Worm (Caenorhabditis elegans) whole organism, early embryonic: ENCODE results near the gene frpr-17.

Experiments used
- B0310.2 ChIP-seq: sonication (generic microtip); optimal IDR thresholded peaks from 2 replicates; lab custom pipeline; 2016; ENCODE audit warnings: mild to moderate bottlenecking, missing genetic modification characterization, missing compliant biosample characterization
- aly-1 ChIP-seq: sonication (generic microtip); optimal IDR thresholded peaks from 2 replicates; lab custom pipeline; 2016; ENCODE audit warnings: missing genetic modification characterization, missing compliant biosample characterization
- ama-1 ChIP-seq: fragments of 150-350 bp; optimal IDR thresholded peaks from 2 replicates; lab custom pipeline; 2014
- ets-7 ChIP-seq: sonication (generic microtip); optimal IDR thresholded peaks from 2 replicates; lab custom pipeline; 2016; ENCODE audit warnings: missing genotype, missing genetic modification characterization, missing compliant biosample characterization
- flt-1 ChIP-seq: fragments of 200-800 bp; sonication (Bioruptor generic); IDR thresholded peaks from 2 replicates; pipeline ENCODE4 v1.3.6; 2022; ENCODE audit warnings: missing genetic modification characterization, missing compliant biosample characterization
- hmbx-1 ChIP-seq: sonication (generic microtip); optimal IDR thresholded peaks from 2 replicates; lab custom pipeline; 2016; ENCODE audit warnings: mild to moderate bottlenecking, missing genetic modification characterization, missing compliant biosample characterization
- scrt-1 ChIP-seq: fragments of 200-800 bp; sonication (Bioruptor generic); IDR thresholded peaks from 2 replicates; pipeline ENCODE4 v1.3.6; 2022; ENCODE audit warnings: missing genetic modification characterization, missing compliant biosample characterization
- tbx-37 ChIP-seq: fragments of 200-800 bp; sonication (Bioruptor generic); conservative IDR thresholded peaks from 2 replicates; pipeline ENCODE4 v1.3.6; 2022; ENCODE audit warnings: missing genetic modification reagents, missing genetic modification characterization, missing compliant biosample characterization

DNA sequence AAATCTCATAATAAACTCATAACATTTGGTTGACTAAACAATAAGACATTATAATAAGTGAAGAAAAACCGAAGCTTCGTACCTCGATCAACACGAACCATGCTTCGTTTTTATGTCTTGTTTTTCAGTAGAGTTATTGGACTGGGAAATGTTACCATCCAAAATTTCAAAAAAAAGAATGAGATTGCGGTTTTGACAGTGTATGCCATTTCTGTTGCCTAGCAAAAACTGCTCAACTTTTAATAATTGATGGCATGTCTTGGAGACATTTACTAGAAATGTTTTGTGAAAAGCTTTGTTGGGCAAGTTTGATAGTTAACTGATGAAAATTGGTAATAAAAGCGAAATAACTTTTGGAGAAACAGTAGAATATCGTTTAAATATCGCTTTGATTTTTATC is 10.7 kb upstream of the frpr-17 start, which contains the start of gene Y60A9.1:
- no peak for TF ChIP-seq tbx-37 (GFP tag; lab: Robert Waterston, UW)
- no peak for TF ChIP-seq ets-7 (tag; lab: Kevin White, UChicago)
- TF ChIP-seq ama-1 (lab: Kevin White, UChicago), result no peak
- TF ChIP-seq flt-1, result no peak
- TF ChIP-seq aly-1 (tag; lab: Kevin White, UChicago), result no peak
- no peak for TF ChIP-seq B0310.2 (tag; lab: Kevin White, UChicago)
- TF ChIP-seq scrt-1 (GFP tag; lab: Robert Waterston, UW), result no peak
- no peak for TF ChIP-seq hmbx-1 (tag; lab: Kevin White, UChicago)
